Worm (Caenorhabditis elegans) whole organism, mixed stage, embryonic: ENCODE data around the gene acaa-2.

Experiments used
- bed-3 ChIP-seq: fragments of 200-800 bp; sonication (Bioruptor generic); optimal IDR thresholded peaks from 3 replicates; lab custom pipeline; 2018; ENCODE audit warnings: mild to moderate bottlenecking, missing genetic modification characterization, moderate library complexity, missing compliant biosample characterization
- ceh-39 ChIP-seq: fragments of 150-350 bp; optimal IDR thresholded peaks from 2 replicates; lab custom pipeline; 2014; ENCODE audit warnings: missing biosample characterization, missing genetic modification characterization
- ceh-43 ChIP-seq: fragments of 200-800 bp; sonication (Bioruptor generic); optimal IDR thresholded peaks from 2 replicates; lab custom pipeline; 2018; ENCODE audit warnings: mild to moderate bottlenecking, missing genetic modification characterization, moderate library complexity, missing compliant biosample characterization
- ceh-83 ChIP-seq: fragments of 200-800 bp; sonication (Bioruptor generic); optimal IDR thresholded peaks from 2 replicates; lab custom pipeline; 2018; ENCODE audit warnings: mild to moderate bottlenecking, missing genetic modification characterization, missing compliant biosample characterization
- ces-1 ChIP-seq: fragments of 150-350 bp; optimal IDR thresholded peaks from 2 replicates; lab custom pipeline; 2014; ENCODE audit warnings: missing biosample characterization, missing genetic modification reagents, missing genetic modification characterization
- cnd-1 ChIP-seq: fragments of 200-800 bp; sonication (Bioruptor generic); optimal IDR thresholded peaks from 2 replicates; lab custom pipeline; 2018; ENCODE audit warnings: mild to moderate bottlenecking, missing genetic modification characterization, missing compliant biosample characterization
- elt-1 ChIP-seq: sonication (generic microtip); optimal IDR thresholded peaks from 2 replicates; lab custom pipeline; 2017; ENCODE audit warnings: missing genetic modification characterization, mild to moderate bottlenecking, missing compliant biosample characterization, antibody characterized with exemption, moderate library complexity, borderline replicate concordance; ENCODE audit not compliant: insufficient read depth
- elt-3 ChIP-seq: fragments of 150-350 bp; optimal IDR thresholded peaks from 2 replicates; lab custom pipeline; 2014; ENCODE audit warnings: missing biosample characterization, missing genetic modification characterization
- flh-1 ChIP-seq: fragments of 200-800 bp; sonication (Bioruptor generic); optimal IDR thresholded peaks from 2 replicates; lab custom pipeline; 2018; ENCODE audit warnings: mild to moderate bottlenecking, missing genetic modification characterization, moderate library complexity, missing compliant biosample characterization
- ham-2 ChIP-seq: fragments of 200-800 bp; sonication (Bioruptor generic); optimal IDR thresholded peaks from 2 replicates; lab custom pipeline; 2018; ENCODE audit warnings: mild to moderate bottlenecking, missing genetic modification characterization, missing compliant biosample characterization
- hlh-1 ChIP-seq: fragments of 150-350 bp; optimal IDR thresholded peaks from 2 replicates; lab custom pipeline; 2014; ENCODE audit warnings: missing biosample characterization, missing genetic modification reagents, missing genetic modification characterization
- lin-13 ChIP-seq: fragments of 150-350 bp; optimal IDR thresholded peaks from 2 replicates; lab custom pipeline; 2014; ENCODE audit warnings: missing biosample characterization, missing genetic modification characterization
- lin-32 ChIP-seq: fragments of 200-800 bp; sonication (Bioruptor generic); optimal IDR thresholded peaks from 2 replicates; lab custom pipeline; 2018; ENCODE audit warnings: mild to moderate bottlenecking, missing genetic modification characterization, missing compliant biosample characterization
- lsy-2 ChIP-seq: fragments of 150-350 bp; optimal IDR thresholded peaks from 2 replicates; lab custom pipeline; 2014; ENCODE audit warnings: missing biosample characterization, missing genetic modification characterization
- mab-5 ChIP-seq: fragments of 150-350 bp; optimal IDR thresholded peaks from 2 replicates; lab custom pipeline; 2014; ENCODE audit warnings: missing biosample characterization, missing genetic modification characterization
- mep-1 ChIP-seq: fragments of 150-350 bp; optimal IDR thresholded peaks from 2 replicates; lab custom pipeline; 2017; ENCODE audit warnings: missing biosample characterization, missing genetic modification reagents, missing genetic modification characterization, inconsistent platforms
- mls-2 ChIP-seq: sonication (generic microtip); optimal IDR thresholded peaks from 2 replicates; lab custom pipeline; 2016; ENCODE audit warnings: mild to moderate bottlenecking, missing genetic modification characterization, moderate library complexity, missing compliant biosample characterization
- nhr-12 ChIP-seq: fragments of 150-350 bp; optimal IDR thresholded peaks from 2 replicates; lab custom pipeline; 2014; ENCODE audit warnings: missing biosample characterization, missing genetic modification characterization
- nhr-2 ChIP-seq: fragments of 150-350 bp; optimal IDR thresholded peaks from 2 replicates; lab custom pipeline; 2014; ENCODE audit warnings: missing biosample characterization, missing genetic modification characterization
- nhr-76 ChIP-seq: sonication (generic microtip); optimal IDR thresholded peaks from 2 replicates; lab custom pipeline; 2017; ENCODE audit warnings: missing biosample characterization, missing genetic modification characterization
- pha-4 ChIP-seq: fragments of 150-350 bp; optimal IDR thresholded peaks from 2 replicates; lab custom pipeline; 2018; ENCODE audit warnings: missing biosample characterization, missing genetic modification reagents, missing genetic modification characterization
- sem-2 ChIP-seq: fragments of 200-800 bp; sonication (Bioruptor generic); optimal IDR thresholded peaks from 2 replicates; lab custom pipeline; 2018; ENCODE audit warnings: mild to moderate bottlenecking, missing genetic modification characterization, missing compliant biosample characterization
- snpc-4 ChIP-seq: fragments of 150-350 bp; optimal IDR thresholded peaks from 2 replicates; lab custom pipeline; 2014; ENCODE audit warnings: missing biosample characterization, missing genetic modification characterization
- sptf-1 ChIP-seq: sonication (generic microtip); optimal IDR thresholded peaks from 2 replicates; lab custom pipeline; 2017; ENCODE audit warnings: mild to moderate bottlenecking, missing genetic modification characterization, moderate library complexity, missing compliant biosample characterization
- tbx-8 ChIP-seq: fragments of 200-800 bp; sonication (Bioruptor generic); optimal IDR thresholded peaks from 2 replicates; lab custom pipeline; 2018; ENCODE audit warnings: mild to moderate bottlenecking, missing genetic modification characterization, moderate library complexity, missing compliant biosample characterization
- unc-120 ChIP-seq: sonication (generic microtip); optimal IDR thresholded peaks from 2 replicates; lab custom pipeline; 2017; ENCODE audit warnings: missing genetic modification characterization, missing compliant biosample characterization; ENCODE audit not compliant: poor library complexity, severe bottlenecking
- unc-39 ChIP-seq: fragments of 150-350 bp; optimal IDR thresholded peaks from 2 replicates; lab custom pipeline; 2014; ENCODE audit warnings: missing biosample characterization, missing genetic modification characterization
- unc-62 ChIP-seq: fragments of 150-350 bp; optimal IDR thresholded peaks from 2 replicates; lab custom pipeline; 2014; ENCODE audit warnings: missing biosample characterization, missing genetic modification reagents, missing genetic modification characterization
- zip-8 ChIP-seq: fragments of 150-350 bp; optimal IDR thresholded peaks from 2 replicates; lab custom pipeline; 2014; ENCODE audit warnings: missing biosample characterization, missing genetic modification characterization

Gene acaa-2

ce11 chrIII:13348891-13349290, 4.2 kb downstream of the acaa-2 start:
- TF ChIP-seq lin-13 (tag; lab: Kevin White, UChicago) (no peak), elt-3 (tag; lab: Kevin White, UChicago) (no peak), ces-1 (peak; percentile 91), nhr-2 (tag; lab: Kevin White, UChicago) (no peak), unc-62 (GFP tag; lab: Kevin White, UChicago) (peak; percentile 25), bed-3 (GFP tag; lab: Kevin White, UChicago) (no peak), ceh-83 (no peak), ceh-43 (no peak), sptf-1 (no peak), ceh-39 (no peak), nhr-76 (tag; lab: Kevin White, UChicago) (no peak)

- TF ChIP-seq ces-1: peak; percentile 26
- no peak for TF ChIP-seq hlh-1 (tag; lab: Kevin White, UChicago)
Measured at ce11 chrIII:13350964-13351363, 6.2 kb downstream of the acaa-2 start.

DNA sequence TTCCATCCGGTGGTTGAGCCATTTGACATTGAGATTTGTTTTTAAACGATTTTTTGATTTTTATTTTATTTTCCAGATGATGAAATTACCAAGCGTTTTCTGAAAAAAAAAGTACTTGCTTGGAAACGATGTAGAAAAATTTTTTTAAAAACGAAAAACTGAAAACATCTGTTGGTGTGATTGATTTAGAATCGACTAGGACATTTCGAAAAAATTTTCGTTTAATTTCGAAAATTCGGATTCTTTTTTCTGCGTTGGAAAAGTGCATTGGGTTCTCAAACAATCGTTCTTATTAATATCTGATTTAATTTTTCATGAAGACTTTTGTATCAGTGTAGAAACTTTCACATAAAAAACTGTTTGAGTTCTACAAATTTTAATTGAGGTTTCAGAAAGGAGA, 14.5 kb downstream of the acaa-2 start, which contains the start of gene F53A2.9:
Gene F53A2.9 (minus strand): TSS at position 101 of the 400 bp plus-strand sequence.
- TF ChIP-seq lin-13 (tag; lab: Kevin White, UChicago): no peak
- TF ChIP-seq unc-39 (tag; lab: Kevin White, UChicago): no peak
- no peak for TF ChIP-seq elt-1 (tag; lab: Kevin White, UChicago)
- TF ChIP-seq lsy-2: no peak
- TF ChIP-seq elt-3 (tag; lab: Kevin White, UChicago): no peak
- TF ChIP-seq flh-1 (GFP tag; lab: Kevin White, UChicago): no peak
- no peak for TF ChIP-seq tbx-8 (GFP tag; lab: Kevin White, UChicago)
- no peak for TF ChIP-seq nhr-12 (tag; lab: Kevin White, UChicago)
- no peak for TF ChIP-seq sptf-1

DNA sequence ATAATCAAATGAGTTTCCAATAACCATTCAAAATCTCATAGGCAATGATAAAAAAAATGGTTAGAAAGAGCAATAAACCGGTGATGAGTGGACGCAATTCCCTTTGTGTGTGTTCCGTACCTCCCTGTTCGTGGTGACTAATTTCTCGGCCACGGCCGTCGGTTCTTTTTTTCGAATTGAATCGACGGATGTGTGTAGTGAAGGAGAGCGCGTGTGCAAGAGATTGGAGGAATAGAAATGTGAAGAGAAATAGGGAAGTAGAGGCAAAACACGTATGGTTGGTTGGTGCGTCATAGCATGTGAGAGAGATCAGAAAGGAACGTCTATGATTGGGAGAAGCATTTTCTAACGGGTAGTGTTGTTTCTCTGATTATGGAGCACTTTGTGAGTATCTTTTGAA, 15.1 kb downstream of the acaa-2 start:
- TF ChIP-seq zip-8 (tag; lab: Kevin White, UChicago): no peak
- TF ChIP-seq unc-39 (tag; lab: Kevin White, UChicago): no peak
- TF ChIP-seq bed-3 (GFP tag; lab: Kevin White, UChicago): no peak
- no peak for TF ChIP-seq tbx-8 (GFP tag; lab: Kevin White, UChicago)
- no peak for TF ChIP-seq ceh-43
- TF ChIP-seq lin-32 (GFP tag; lab: Kevin White, UChicago): no peak
- no peak for TF ChIP-seq nhr-2 (tag; lab: Kevin White, UChicago)
- TF ChIP-seq sptf-1: no peak
- TF ChIP-seq mep-1: peak; percentile 45
- TF ChIP-seq pha-4 (tag; lab: Kevin White, UChicago): no peak
- no peak for TF ChIP-seq mls-2 (tag; lab: Kevin White, UChicago)
- no peak for TF ChIP-seq ceh-39
- TF ChIP-seq sem-2 (GFP tag; lab: Kevin White, UChicago): no peak
- peak; percentile 29 for TF ChIP-seq unc-120 (tag; lab: Kevin White, UChicago)
- TF ChIP-seq ces-1: peak; percentile 29
- TF ChIP-seq lin-13 (tag; lab: Kevin White, UChicago): no peak
- TF ChIP-seq cnd-1: no peak
- no peak for TF ChIP-seq snpc-4 (tag; lab: Kevin White, UChicago)

- TF ChIP-seq snpc-4 (tag; lab: Kevin White, UChicago): no peak
- TF ChIP-seq mab-5 (tag; lab: Kevin White, UChicago): no peak
- TF ChIP-seq mls-2 (tag; lab: Kevin White, UChicago): no peak
- no peak for TF ChIP-seq lin-32 (GFP tag; lab: Kevin White, UChicago)
- TF ChIP-seq ham-2: no peak
- TF ChIP-seq cnd-1: no peak
Measured at ce11 chrIII:13370980-13371379, 26.2 kb downstream of the acaa-2 start, which contains the start of gene T03F6.9. Gene T03F6.9, minus strand, starts transcription at chrIII:13371080.

DNA sequence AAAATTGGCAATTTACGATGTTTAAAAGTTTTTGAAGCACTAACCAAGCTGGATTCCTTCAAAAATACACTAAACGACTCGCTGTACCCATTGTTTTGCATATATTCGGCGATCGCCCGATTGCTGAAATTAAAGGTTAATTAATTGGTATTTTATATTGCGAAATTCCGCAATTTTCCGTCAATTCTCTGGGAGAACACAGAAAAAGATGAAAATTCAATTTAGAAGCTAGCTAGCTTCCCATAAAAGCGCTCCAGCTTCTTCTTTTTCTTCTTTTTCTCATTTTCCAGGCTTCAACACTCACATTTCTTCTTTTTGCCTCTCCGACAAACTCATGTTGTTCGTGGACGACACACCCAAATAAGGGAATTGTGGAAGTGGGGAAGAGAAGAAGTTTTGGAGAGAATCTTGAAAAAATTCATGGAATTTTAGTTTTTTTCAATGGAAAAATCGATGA, 31.6 kb downstream of the acaa-2 start, which contains the start of gene lis-1:
Gene lis-1 (minus strand): TSS at position 407 of the 457 bp plus-strand sequence.
- no peak for TF ChIP-seq snpc-4 (tag; lab: Kevin White, UChicago)
- TF ChIP-seq ces-1: peak; percentile 87
